Worm (Caenorhabditis elegans): ENCODE results near the gene nadk-1.

The nadk-1 gene

ce11 chrIV:1456775-1457174 is at the start of gene nadk-1:
nadk-1 (plus strand) TSS chrIV:1457075.
- TF ChIP-seq W03F9.2 (tag; optimal IDR thresholded peaks at IDR 0.05) (no peak), dao-5 (tag; optimal IDR thresholded peaks at IDR 0.05) (no peak), him-1 (tag; optimal IDR thresholded peaks at IDR 0.05) (no peak)

ce11 chrIV:1407507-1407906 is 49.4 kb upstream of the nadk-1 start:
- TF ChIP-seq dao-5 (tag; optimal IDR thresholded peaks at IDR 0.05) (no peak), him-1 (tag; optimal IDR thresholded peaks at IDR 0.05) (no peak), W03F9.2 (tag; optimal IDR thresholded peaks at IDR 0.05) (no peak)

ce11 chrIV:1408137-1408536 is 48.7 kb upstream of the nadk-1 start:
- TF ChIP-seq W03F9.2 (tag; optimal IDR thresholded peaks at IDR 0.05) = no peak
- TF ChIP-seq dao-5 (tag; optimal IDR thresholded peaks at IDR 0.05) = no peak
- no peak for TF ChIP-seq him-1 (tag; optimal IDR thresholded peaks at IDR 0.05)

ce11 chrIV:1408718-1409117 is 48.2 kb upstream of the nadk-1 start:
- no peak for TF ChIP-seq him-1 (tag; optimal IDR thresholded peaks at IDR 0.05)
- no peak for TF ChIP-seq W03F9.2 (tag; optimal IDR thresholded peaks at IDR 0.05)

- TF ChIP-seq dao-5 (tag; optimal IDR thresholded peaks at IDR 0.05) (no peak), him-1 (tag; optimal IDR thresholded peaks at IDR 0.05) (no peak), W03F9.2 (tag; optimal IDR thresholded peaks at IDR 0.05) (no peak)
Observed at ce11 chrIV:1409941-1410340, 46.9 kb upstream of the nadk-1 start, which contains the start of gene rpc-11. rpc-11 (minus strand) TSS chrIV:1410041.

ce11 chrIV:1419795-1420509 is 36.9 kb upstream of the nadk-1 start, which contains the start of gene Y77E11A.7:
Y77E11A.7 (minus strand) TSS chrIV:1419849.
- TF ChIP-seq W03F9.2 (tag; optimal IDR thresholded peaks at IDR 0.05) (peak; percentile 36), dao-5 (tag; optimal IDR thresholded peaks at IDR 0.05) (no peak), him-1 (tag; optimal IDR thresholded peaks at IDR 0.05) (peak; percentile 10)

- TF ChIP-seq him-1 (tag; optimal IDR thresholded peaks at IDR 0.05) (no peak), W03F9.2 (tag; optimal IDR thresholded peaks at IDR 0.05) (no peak), dao-5 (tag; optimal IDR thresholded peaks at IDR 0.05) (no peak)
Observed at ce11 chrIV:1420603-1421002, 36.3 kb upstream of the nadk-1 start, which contains the start of gene jtr-1. jtr-1 (plus strand) TSS chrIV:1420929.

- TF ChIP-seq W03F9.2 (tag; optimal IDR thresholded peaks at IDR 0.05) = no peak
- TF ChIP-seq him-1 (tag; optimal IDR thresholded peaks at IDR 0.05) = no peak
- TF ChIP-seq dao-5 (tag; optimal IDR thresholded peaks at IDR 0.05) = no peak
Observed at ce11 chrIV:1424962-1425361, 31.9 kb upstream of the nadk-1 start, which contains the start of gene Y77E11A.8. Y77E11A.8 (minus strand) TSS chrIV:1425062.

ce11 chrIV:1427283-1427682 is 29.6 kb upstream of the nadk-1 start, which contains the start of gene clec-171:
clec-171 (minus strand) TSS chrIV:1427383.
- TF ChIP-seq him-1 (tag; optimal IDR thresholded peaks at IDR 0.05) (no peak), W03F9.2 (tag; optimal IDR thresholded peaks at IDR 0.05) (no peak), dao-5 (tag; optimal IDR thresholded peaks at IDR 0.05) (no peak)

- TF ChIP-seq W03F9.2 (tag; optimal IDR thresholded peaks at IDR 0.05) (no peak), him-1 (tag; optimal IDR thresholded peaks at IDR 0.05) (no peak), dao-5 (tag; optimal IDR thresholded peaks at IDR 0.05) (no peak)
Observed at ce11 chrIV:1430261-1430660, 26.6 kb upstream of the nadk-1 start, which contains the start of gene Y77E11A.23. Y77E11A.23 (minus strand) TSS chrIV:1430367.

- no peak for TF ChIP-seq him-1 (tag; optimal IDR thresholded peaks at IDR 0.05)
- no peak for TF ChIP-seq dao-5 (tag; optimal IDR thresholded peaks at IDR 0.05)
- TF ChIP-seq W03F9.2 (tag; optimal IDR thresholded peaks at IDR 0.05) = no peak
Observed at ce11 chrIV:1433978-1434377, 22.9 kb upstream of the nadk-1 start.

- TF ChIP-seq dao-5 (tag; optimal IDR thresholded peaks at IDR 0.05) = no peak
- no peak for TF ChIP-seq W03F9.2 (tag; optimal IDR thresholded peaks at IDR 0.05)
- no peak for TF ChIP-seq him-1 (tag; optimal IDR thresholded peaks at IDR 0.05)
Observed at ce11 chrIV:1434554-1435089, 22.3 kb upstream of the nadk-1 start, which contains the start of gene clp-6. clp-6 (minus strand) TSS chrIV:1435039.

ce11 chrIV:1435159-1435558 is 21.7 kb upstream of the nadk-1 start:
- no peak for TF ChIP-seq him-1 (tag; optimal IDR thresholded peaks at IDR 0.05)
- no peak for TF ChIP-seq W03F9.2 (tag; optimal IDR thresholded peaks at IDR 0.05)

ce11 chrIV:1437625-1438024 is 19.2 kb upstream of the nadk-1 start:
- TF ChIP-seq W03F9.2 (tag; optimal IDR thresholded peaks at IDR 0.05) = no peak
- no peak for TF ChIP-seq dao-5 (tag; optimal IDR thresholded peaks at IDR 0.05)
- no peak for TF ChIP-seq him-1 (tag; optimal IDR thresholded peaks at IDR 0.05)

Measured in whole organism, L4/young adult.